Fruit fly (Drosophila melanogaster) whole organism, embryonic: ENCODE data around the gene Mon1.

Experiments
- Abd-B ChIP-seq: fragments of 200-800 bp; sonication (Bioruptor generic); optimal IDR thresholded peaks from 2 replicates; lab custom pipeline; 2018; ENCODE audit warnings: missing biosample characterization, mild to moderate bottlenecking, missing genetic modification characterization, moderate library complexity
- CG11696 ChIP-seq: fragments of 200-800 bp; sonication (Bioruptor generic); IDR thresholded peaks from 2 replicates; pipeline ENCODE4 v1.3.6; 2022; ENCODE audit warnings: missing biosample characterization, missing genetic modification characterization
- CG12071 ChIP-seq: fragments of 200-800 bp; sonication (Bioruptor generic); optimal IDR thresholded peaks from 3 replicates; lab custom pipeline; 2018; ENCODE audit warnings: missing biosample characterization, mild to moderate bottlenecking, missing genetic modification characterization
- CG12104 ChIP-seq: fragments of 200-800 bp; sonication (Bioruptor generic); optimal IDR thresholded peaks from 3 replicates; lab custom pipeline; 2016; ENCODE audit warnings: missing biosample characterization, missing genetic modification characterization
- CG12942 ChIP-seq: fragments of 200-800 bp; sonication (Bioruptor generic); optimal IDR thresholded peaks from 3 replicates; lab custom pipeline; 2016; ENCODE audit warnings: missing biosample characterization, missing genetic modification characterization
- CG13624 ChIP-seq: fragments of 200-800 bp; sonication (Bioruptor generic); optimal IDR thresholded peaks from 2 replicates; lab custom pipeline; 2016; ENCODE audit warnings: missing biosample characterization, missing genetic modification characterization
- CG15269 ChIP-seq: fragments of 200-800 bp; sonication (Bioruptor generic); optimal IDR thresholded peaks from 2 replicates; lab custom pipeline; 2018; ENCODE audit warnings: missing biosample characterization, mild to moderate bottlenecking, missing genetic modification characterization, moderate library complexity
- CG16813 ChIP-seq: fragments of 200-800 bp; sonication (Bioruptor generic); IDR thresholded peaks from 3 replicates; pipeline ENCODE4 v1.3.6; 2022; ENCODE audit warnings: missing biosample characterization, missing genetic modification characterization; ENCODE audit not compliant: partially characterized antibody
- CG2116 ChIP-seq: fragments of 200-800 bp; sonication (Bioruptor generic); optimal IDR thresholded peaks from 3 replicates; lab custom pipeline; 2018; ENCODE audit warnings: missing biosample characterization, mild to moderate bottlenecking, missing genetic modification characterization
- CG2202 ChIP-seq: fragments of 200-800 bp; sonication (Bioruptor generic); optimal IDR thresholded peaks from 2 replicates; lab custom pipeline; 2018; ENCODE audit warnings: missing biosample characterization, mild to moderate bottlenecking, missing genetic modification characterization
- CG2712 ChIP-seq: fragments of 200-800 bp; optimal IDR thresholded peaks from 3 replicates; lab custom pipeline; 2019; ENCODE audit warnings: missing biosample characterization, mild to moderate bottlenecking, missing genetic modification characterization, moderate library complexity
- CG2875 ChIP-seq: fragments of 200-800 bp; sonication (Bioruptor generic); optimal IDR thresholded peaks from 2 replicates; lab custom pipeline; 2017; ENCODE audit warnings: missing biosample characterization, mild to moderate bottlenecking, missing genetic modification characterization, missing genetic modification reagents
- CG3281 ChIP-seq: fragments of 200-800 bp; sonication (Bioruptor generic); optimal IDR thresholded peaks from 3 replicates; lab custom pipeline; 2017; ENCODE audit warnings: missing biosample characterization, mild to moderate bottlenecking, missing genetic modification characterization
- CG3838 ChIP-seq: fragments of 200-800 bp; sonication (Bioruptor generic); optimal IDR thresholded peaks from 3 replicates; lab custom pipeline; 2016; ENCODE audit warnings: missing biosample characterization, missing genetic modification characterization
- CG5953 ChIP-seq: fragments of 200-800 bp; sonication (Bioruptor generic); IDR thresholded peaks from 2 replicates; pipeline ENCODE4 v1.3.6; 2022; ENCODE audit warnings: missing biosample characterization, missing genetic modification characterization
- CG7839 ChIP-seq: fragments of 200-800 bp; sonication (Bioruptor generic); optimal IDR thresholded peaks from 3 replicates; lab custom pipeline; 2018; ENCODE audit warnings: missing biosample characterization, mild to moderate bottlenecking, missing genetic modification characterization, moderate library complexity
- CG8924 ChIP-seq: fragments of 200-800 bp; optimal IDR thresholded peaks from 3 replicates; lab custom pipeline; 2019; ENCODE audit warnings: missing biosample characterization, mild to moderate bottlenecking, missing genetic modification characterization, moderate library complexity
- CG9215 ChIP-seq: fragments of 200-800 bp; sonication (Bioruptor generic); IDR thresholded peaks from 2 replicates; pipeline ENCODE4 v1.3.6; 2022; ENCODE audit warnings: missing biosample characterization, missing genetic modification characterization
- CTCF ChIP-seq: fragments of 200-800 bp; sonication (Bioruptor generic); optimal IDR thresholded peaks from 2 replicates; lab custom pipeline; 2017; ENCODE audit warnings: missing biosample characterization, mild to moderate bottlenecking, missing genetic modification characterization, moderate library complexity
- Deaf1 ChIP-seq: fragments of 200-800 bp; optimal IDR thresholded peaks from 3 replicates; lab custom pipeline; 2019; ENCODE audit warnings: missing biosample characterization, mild to moderate bottlenecking, missing genetic modification characterization, moderate library complexity
- Dp ChIP-seq: fragments of 200-800 bp; sonication (Bioruptor generic); optimal IDR thresholded peaks from 2 replicates; lab custom pipeline; 2018; ENCODE audit warnings: missing biosample characterization, mild to moderate bottlenecking, missing genetic modification characterization, moderate library complexity
- Fer1 ChIP-seq: fragments of 200-800 bp; sonication (Bioruptor generic); optimal IDR thresholded peaks from 2 replicates; lab custom pipeline; 2017; ENCODE audit warnings: missing biosample characterization, mild to moderate bottlenecking, missing genetic modification characterization
- HHEX ChIP-seq: fragments of 200-800 bp; sonication (Bioruptor generic); optimal IDR thresholded peaks from 3 replicates; lab custom pipeline; 2017; ENCODE audit warnings: missing biosample characterization, mild to moderate bottlenecking, missing genetic modification characterization, missing genetic modification reagents
- HmgZ ChIP-seq: fragments of 200-800 bp; sonication (Bioruptor generic); optimal IDR thresholded peaks from 2 replicates; lab custom pipeline; 2018; ENCODE audit warnings: missing biosample characterization, mild to moderate bottlenecking, missing genetic modification characterization
- Lhr ChIP-seq: fragments of 200-800 bp; sonication (Bioruptor generic); optimal IDR thresholded peaks from 3 replicates; lab custom pipeline; 2017; ENCODE audit warnings: mild to moderate bottlenecking, missing biosample characterization, missing genetic modification reagents, missing genetic modification characterization
- Mes4 ChIP-seq: fragments of 200-800 bp; sonication (Bioruptor generic); optimal IDR thresholded peaks from 2 replicates; lab custom pipeline; 2016; ENCODE audit warnings: missing biosample characterization, missing genetic modification characterization
- Nf-YB ChIP-seq: fragments of 200-800 bp; sonication (Bioruptor generic); optimal IDR thresholded peaks from 3 replicates; lab custom pipeline; 2019; ENCODE audit warnings: missing biosample characterization, mild to moderate bottlenecking, missing genetic modification characterization, moderate library complexity
- Optix ChIP-seq: fragments of 200-800 bp; sonication (Bioruptor generic); IDR thresholded peaks from 3 replicates; pipeline ENCODE4 v1.3.6; 2022; ENCODE audit warnings: missing biosample characterization, missing genetic modification characterization
- Ptx1 ChIP-seq: fragments of 200-800 bp; sonication (Bioruptor generic); IDR thresholded peaks from 2 replicates; pipeline ENCODE4 v1.3.6; 2022; ENCODE audit warnings: missing biosample characterization, missing genetic modification characterization
- Sox100B ChIP-seq: fragments of 200-800 bp; sonication (Bioruptor generic); optimal IDR thresholded peaks from 3 replicates; lab custom pipeline; 2018; ENCODE audit warnings: missing biosample characterization, mild to moderate bottlenecking, missing genetic modification characterization
- Vsx1 ChIP-seq: fragments of 200-800 bp; sonication (Bioruptor generic); optimal IDR thresholded peaks from 2 replicates; lab custom pipeline; 2017; ENCODE audit warnings: missing biosample characterization, mild to moderate bottlenecking, missing genetic modification characterization, missing genetic modification reagents
- ap ChIP-seq: fragments of 200-800 bp; sonication (Bioruptor generic); IDR thresholded peaks from 2 replicates; pipeline ENCODE4 v1.3.6; 2022; ENCODE audit warnings: missing biosample characterization, missing genetic modification characterization
- ase ChIP-seq: fragments of 200-800 bp; sonication (Bioruptor generic); IDR thresholded peaks from 3 replicates; pipeline ENCODE4 v1.3.6; 2022; ENCODE audit warnings: missing biosample characterization, missing genetic modification characterization
- ato ChIP-seq: fragments of 200-800 bp; sonication (Bioruptor generic); IDR thresholded peaks from 2 replicates; pipeline ENCODE4 v1.3.6; 2022; ENCODE audit warnings: missing biosample characterization, missing genetic modification characterization; ENCODE audit not compliant: partially characterized antibody
- az2 ChIP-seq: fragments of 200-800 bp; sonication (Bioruptor generic); optimal IDR thresholded peaks from 3 replicates; lab custom pipeline; 2016; ENCODE audit warnings: missing biosample characterization, missing genetic modification characterization
- bcd ChIP-seq: fragments of 200-800 bp; sonication (Bioruptor generic); optimal IDR thresholded peaks from 2 replicates; lab custom pipeline; 2017; ENCODE audit warnings: missing biosample characterization, mild to moderate bottlenecking, missing genetic modification characterization
- bowl ChIP-seq: fragments of 200-800 bp; sonication (Bioruptor generic); IDR thresholded peaks from 2 replicates; pipeline ENCODE4 v1.3.6; 2022; ENCODE audit warnings: missing biosample characterization, missing genetic modification characterization
- caup ChIP-seq: fragments of 200-800 bp; sonication (Bioruptor generic); optimal IDR thresholded peaks from 3 replicates; lab custom pipeline; 2017; ENCODE audit warnings: missing biosample characterization, mild to moderate bottlenecking, missing genetic modification characterization, moderate library complexity; ENCODE audit not compliant: severe bottlenecking
- chif ChIP-seq, 2 experiments: fragments of 200-800 bp; sonication (Bioruptor generic); optimal IDR thresholded peaks; 3 replicates each; lab custom pipeline; 2016; ENCODE audit warnings: missing biosample characterization in 2 of 2, missing genetic modification characterization in 2 of 2
- chinmo ChIP-seq: fragments of 200-800 bp; sonication (Bioruptor generic); IDR thresholded peaks from 4 replicates; pipeline ENCODE4 v1.3.6; 2022; ENCODE audit warnings: missing biosample characterization, missing genetic modification characterization; ENCODE audit not compliant: partially characterized antibody
- crol ChIP-seq: fragments of 200-800 bp; sonication (Bioruptor generic); IDR thresholded peaks from 2 replicates; pipeline ENCODE4 v1.3.6; 2022; ENCODE audit warnings: missing biosample characterization, missing genetic modification characterization
- dysf ChIP-seq: fragments of 200-800 bp; sonication (Bioruptor generic); IDR thresholded peaks from 3 replicates; pipeline ENCODE4 v1.3.6; 2022; ENCODE audit warnings: missing biosample characterization, missing genetic modification characterization
- gcm ChIP-seq: fragments of 200-800 bp; sonication (Bioruptor generic); optimal IDR thresholded peaks from 2 replicates; lab custom pipeline; 2019; ENCODE audit warnings: missing biosample characterization, mild to moderate bottlenecking, missing genetic modification characterization, moderate library complexity
- hbn ChIP-seq: fragments of 200-800 bp; sonication (Bioruptor generic); IDR thresholded peaks from 2 replicates; pipeline ENCODE4 v1.3.6; 2022; ENCODE audit warnings: missing biosample characterization, missing genetic modification characterization; ENCODE audit not compliant: partially characterized antibody
- nerfin-1 ChIP-seq: fragments of 200-800 bp; sonication (Bioruptor generic); optimal IDR thresholded peaks from 3 replicates; lab custom pipeline; 2019; ENCODE audit warnings: missing biosample characterization, mild to moderate bottlenecking, missing genetic modification characterization, moderate library complexity
- slbo ChIP-seq: fragments of 200-800 bp; sonication (Bioruptor generic); IDR thresholded peaks from 2 replicates; pipeline ENCODE4 v1.3.6; 2022; ENCODE audit warnings: missing biosample characterization, missing genetic modification characterization
- sr ChIP-seq: fragments of 200-800 bp; sonication (Bioruptor generic); IDR thresholded peaks from 3 replicates; pipeline ENCODE4 v1.3.6; 2022; ENCODE audit warnings: missing biosample characterization, missing genetic modification characterization
- tna ChIP-seq: fragments of 200-800 bp; sonication (Bioruptor generic); IDR thresholded peaks from 2 replicates; pipeline ENCODE4 v1.3.6; 2022; ENCODE audit warnings: missing biosample characterization, missing genetic modification characterization; ENCODE audit not compliant: partially characterized antibody
- tx ChIP-seq: fragments of 200-800 bp; sonication (Bioruptor generic); optimal IDR thresholded peaks from 2 replicates; lab custom pipeline; 2016; ENCODE audit warnings: missing biosample characterization, missing genetic modification characterization
- usp ChIP-seq: fragments of >200 bp; optimal IDR thresholded peaks from 2 replicates; lab custom pipeline; 2017; ENCODE audit warnings: missing biosample characterization, missing genetic modification characterization
- wdn ChIP-seq: fragments of 200-800 bp; sonication (Bioruptor generic); IDR thresholded peaks from 2 replicates; pipeline ENCODE4 v1.3.6; 2022; ENCODE audit warnings: missing biosample characterization, missing genetic modification characterization

Gene Mon1

dm6 chr2L:4821319-4821717 is 29.1 kb upstream of the Mon1 start (continued):
- TF ChIP-seq Vsx1 (GFP tag; lab: Kevin White, UChicago), result no peak
- no peak for TF ChIP-seq chinmo (GFP tag; lab: Robert Waterston, UW)
- peak; percentile 71 for TF ChIP-seq CG2712 (tag; lab: Kevin White, UChicago)
- TF ChIP-seq CG13624 (GFP tag; lab: Kevin White, UChicago), result no peak
- TF ChIP-seq chif (GFP tag; optimal IDR thresholded peaks at IDR 0.05; lab: Kevin White, UChicago), result peak; percentile 28 to 32
- TF ChIP-seq CG2116 (GFP tag; lab: Kevin White, UChicago), result peak; percentile 13
- TF ChIP-seq wdn (GFP tag; lab: Robert Waterston, UW), result peak; percentile 51; the same call in 1 of the 2 replicates
- no peak for TF ChIP-seq ato (GFP tag; lab: Robert Waterston, UW)
- TF ChIP-seq CG8924 (tag; lab: Kevin White, UChicago), result peak; percentile 70
- TF ChIP-seq CG3838 (GFP tag; lab: Kevin White, UChicago), result no peak
- no peak for TF ChIP-seq crol (GFP tag; lab: Robert Waterston, UW)
- TF ChIP-seq Mes4 (GFP tag; lab: Kevin White, UChicago), result no peak
- peak; percentile 83 for TF ChIP-seq CG3281 (GFP tag; lab: Kevin White, UChicago)
- TF ChIP-seq Abd-B, result peak; percentile 51
- TF ChIP-seq HmgZ (tag; lab: Kevin White, UChicago), result no peak
- peak; percentile 86 for TF ChIP-seq Deaf1 (tag; lab: Kevin White, UChicago)
- peak; percentile 76 for TF ChIP-seq Sox100B (GFP tag; lab: Kevin White, UChicago)
- peak; percentile 64 for TF ChIP-seq CG9215 (GFP tag; lab: Robert Waterston, UW)
- TF ChIP-seq Optix (GFP tag; lab: Robert Waterston, UW), result peak; percentile 55; the same call in 1 of the 3 replicates
- 0 out of 3 replicates have a peak, but pooled peaks have one; percentile 42 for TF ChIP-seq CG16813 (GFP tag; lab: Robert Waterston, UW)
- peak; percentile 39 for TF ChIP-seq CG2875 (GFP tag; lab: Kevin White, UChicago)
- peak; percentile 17 for TF ChIP-seq gcm (GFP tag; lab: Kevin White, UChicago)
- TF ChIP-seq tna (GFP tag; lab: Robert Waterston, UW), result no peak
- peak; percentile 14 for TF ChIP-seq tx (GFP tag; lab: Kevin White, UChicago)
- TF ChIP-seq bcd (GFP tag; lab: Kevin White, UChicago), result peak; percentile 72
- 0 out of 3 replicates have a peak, but pooled peaks have one; percentile 31 for TF ChIP-seq ase (GFP tag; lab: Robert Waterston, UW)
- peak; percentile 70 for TF ChIP-seq Ptx1
- peak; percentile 8 for TF ChIP-seq CG12071 (GFP tag; lab: Kevin White, UChicago)
- TF ChIP-seq ap, result no peak
- no peak for TF ChIP-seq sr (GFP tag; lab: Robert Waterston, UW)
- peak; percentile 23 for TF ChIP-seq CG12942 (GFP tag; lab: Kevin White, UChicago)
- peak; percentile 84 for TF ChIP-seq dysf (GFP tag; lab: Robert Waterston, UW)
- peak; percentile 70 for TF ChIP-seq slbo (GFP tag; lab: Robert Waterston, UW)
- TF ChIP-seq CG7839 (tag; lab: Kevin White, UChicago), result peak; percentile 84
- peak; percentile 74 for TF ChIP-seq CG15269 (tag; lab: Kevin White, UChicago)
- TF ChIP-seq CG5953 (GFP tag; lab: Robert Waterston, UW), result no peak
- no peak for TF ChIP-seq CG12104 (GFP tag; lab: Kevin White, UChicago)
- TF ChIP-seq hbn (GFP tag; lab: Robert Waterston, UW), result no peak
- TF ChIP-seq nerfin-1, result peak; percentile 35
- no peak; the same call in 1 of the 2 replicates for TF ChIP-seq bowl (GFP tag; lab: Robert Waterston, UW)
- TF ChIP-seq CG2202 (tag; lab: Kevin White, UChicago), result no peak
- TF ChIP-seq CTCF, result peak; percentile 3
- TF ChIP-seq Nf-YB (GFP tag; lab: Kevin White, UChicago), result no peak
- peak; percentile 93 for TF ChIP-seq Fer1 (GFP tag; lab: Kevin White, UChicago)
- TF ChIP-seq Lhr, result no peak
- peak; percentile 44 for TF ChIP-seq az2 (GFP tag; lab: Kevin White, UChicago)
- TF ChIP-seq Dp (GFP tag; lab: Kevin White, UChicago), result no peak
- TF ChIP-seq usp, result no peak
- peak; percentile 80 for TF ChIP-seq caup
- TF ChIP-seq HHEX, result peak; percentile 75
- TF ChIP-seq CG11696 (GFP tag; lab: Robert Waterston, UW), result 0 out of 2 replicates have a peak, but pooled peaks have one; percentile 34
